Worm (Caenorhabditis elegans) whole organism, L2 larva: ENCODE results near the gene nbet-1.

Experiments
- ceh-82 ChIP-seq: fragments of 150-350 bp; optimal IDR thresholded peaks from 2 replicates; lab custom pipeline; 2014; ENCODE audit warnings: missing biosample characterization, missing genetic modification characterization
- lin-11 ChIP-seq: fragments of 150-350 bp; sonication (generic microtip); optimal IDR thresholded peaks from 2 replicates; lab custom pipeline; 2014; ENCODE audit warnings: missing biosample characterization, missing genetic modification characterization, inconsistent platforms, mixed read lengths
- mab-5 ChIP-seq: fragments of 150-350 bp; optimal IDR thresholded peaks from 2 replicates; lab custom pipeline; 2014; ENCODE audit warnings: missing biosample characterization, missing genetic modification characterization

DNA sequence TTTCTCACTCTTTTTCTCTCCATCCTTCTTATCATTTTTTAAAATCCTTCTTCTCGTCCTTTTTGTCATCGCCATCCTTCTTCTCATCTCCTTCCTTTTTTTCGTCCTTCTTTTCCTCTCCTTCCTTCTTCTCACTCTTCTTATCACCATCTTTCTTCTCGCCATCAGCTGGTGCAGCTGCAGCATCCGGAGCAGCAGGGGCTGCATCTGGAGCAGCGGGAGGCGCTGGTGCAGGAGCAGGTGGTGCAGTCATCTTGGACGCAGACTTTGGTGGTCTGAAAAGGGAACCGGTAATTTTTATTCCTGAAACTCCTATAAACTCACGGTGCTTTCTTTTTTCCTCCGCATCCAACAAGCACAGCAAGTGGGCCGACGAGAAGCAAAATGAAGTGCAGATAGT lies 12.4 kb downstream of the nbet-1 start:
- TF ChIP-seq lin-11 (tag; lab: Kevin White, UChicago) (no peak), ceh-82 (no peak), mab-5 (tag; lab: Kevin White, UChicago) (no peak)
